Fruit fly (Drosophila melanogaster) whole organism, embryonic: Measurements from ENCODE around the gene CG10598.

Experiments used
- Antp ChIP-seq: fragments of 200-800 bp; sonication (Bioruptor generic); optimal IDR thresholded peaks from 3 replicates; lab custom pipeline; 2016; ENCODE audit warnings: missing biosample characterization, missing genetic modification characterization
- B-H2 ChIP-seq: fragments of 200-800 bp; sonication (Bioruptor generic); optimal IDR thresholded peaks from 2 replicates; lab custom pipeline; 2018; ENCODE audit warnings: missing biosample characterization, mild to moderate bottlenecking, missing genetic modification characterization
- Blimp-1 ChIP-seq: fragments of 200-800 bp; sonication (Bioruptor generic); optimal IDR thresholded peaks from 3 replicates; lab custom pipeline; 2018; ENCODE audit warnings: missing biosample characterization, missing genetic modification characterization, mild to moderate bottlenecking, moderate library complexity, missing genetic modification reagents
- CG12391 ChIP-seq: fragments of 200-800 bp; sonication (Bioruptor generic); optimal IDR thresholded peaks from 3 replicates; lab custom pipeline; 2018; ENCODE audit warnings: missing biosample characterization, mild to moderate bottlenecking, missing genetic modification characterization, moderate library complexity
- CG13123 ChIP-seq: fragments of 200-800 bp; sonication (Bioruptor generic); optimal IDR thresholded peaks from 2 replicates; lab custom pipeline; 2016; ENCODE audit warnings: missing biosample characterization, missing genetic modification characterization
- CG13287 ChIP-seq: fragments of 200-800 bp; sonication (Bioruptor generic); IDR thresholded peaks from 2 replicates; pipeline ENCODE4 v1.3.6; 2022; ENCODE audit warnings: missing biosample characterization, missing genetic modification characterization; ENCODE audit not compliant: partially characterized antibody
- CG13775 ChIP-seq: fragments of 200-800 bp; sonication (Bioruptor generic); optimal IDR thresholded peaks from 3 replicates; lab custom pipeline; 2017; ENCODE audit warnings: missing biosample characterization, mild to moderate bottlenecking, missing genetic modification characterization
- CG14050 ChIP-seq: fragments of 200-800 bp; sonication (Bioruptor generic); IDR thresholded peaks from 3 replicates; pipeline ENCODE4 v1.3.6; 2022; ENCODE audit warnings: missing biosample characterization, missing genetic modification characterization
- CG14667 ChIP-seq: fragments of 200-800 bp; sonication (Bioruptor generic); IDR thresholded peaks from 2 replicates; pipeline ENCODE4 v1.3.6; 2022; ENCODE audit warnings: missing biosample characterization, missing genetic modification characterization
- CG15073 ChIP-seq: fragments of 200-800 bp; sonication (Bioruptor generic); optimal IDR thresholded peaks from 2 replicates; lab custom pipeline; 2016; ENCODE audit warnings: missing biosample characterization, missing genetic modification characterization
- CG1603 ChIP-seq: fragments of 200-800 bp; sonication (Bioruptor generic); optimal IDR thresholded peaks from 2 replicates; lab custom pipeline; 2019; ENCODE audit warnings: missing biosample characterization, mild to moderate bottlenecking, missing genetic modification characterization, moderate library complexity
- CG17802 ChIP-seq: fragments of 200-800 bp; sonication (Bioruptor generic); optimal IDR thresholded peaks from 2 replicates; lab custom pipeline; 2018; ENCODE audit warnings: missing biosample characterization, mild to moderate bottlenecking, missing genetic modification characterization, moderate library complexity
- CG18619 ChIP-seq: fragments of 200-800 bp; sonication (Bioruptor generic); optimal IDR thresholded peaks from 3 replicates; lab custom pipeline; 2017; ENCODE audit warnings: missing biosample characterization, mild to moderate bottlenecking, missing genetic modification characterization
- CG2116 ChIP-seq: fragments of 200-800 bp; sonication (Bioruptor generic); optimal IDR thresholded peaks from 3 replicates; lab custom pipeline; 2018; ENCODE audit warnings: missing biosample characterization, mild to moderate bottlenecking, missing genetic modification characterization
- CG42726 ChIP-seq: fragments of 200-800 bp; sonication (Bioruptor generic); IDR thresholded peaks from 2 replicates; pipeline ENCODE4 v1.3.6; 2022; ENCODE audit warnings: missing biosample characterization, missing genetic modification characterization; ENCODE audit not compliant: partially characterized antibody
- CG4328 ChIP-seq: fragments of 200-800 bp; sonication (Bioruptor generic); optimal IDR thresholded peaks from 3 replicates; lab custom pipeline; 2017; ENCODE audit warnings: missing biosample characterization, missing genetic modification reagents, missing genetic modification characterization
- CG4707 ChIP-seq: fragments of 200-800 bp; sonication (Bioruptor generic); optimal IDR thresholded peaks from 2 replicates; lab custom pipeline; 2018; ENCODE audit warnings: missing biosample characterization, mild to moderate bottlenecking, missing genetic modification characterization, moderate library complexity
- CG5180 ChIP-seq: fragments of 200-800 bp; sonication (Bioruptor generic); optimal IDR thresholded peaks from 3 replicates; lab custom pipeline; 2017; ENCODE audit warnings: missing biosample characterization, missing genetic modification characterization, mild to moderate bottlenecking, moderate library complexity, missing genetic modification reagents
- CG5245 ChIP-seq: fragments of 200-800 bp; sonication (Bioruptor generic); optimal IDR thresholded peaks from 3 replicates; lab custom pipeline; 2016; ENCODE audit warnings: missing biosample characterization, missing genetic modification characterization
- CG6854 ChIP-seq: fragments of 200-800 bp; sonication (Bioruptor generic); optimal IDR thresholded peaks from 3 replicates; lab custom pipeline; 2017; ENCODE audit warnings: missing biosample characterization, mild to moderate bottlenecking, missing genetic modification characterization
- CG9727 ChIP-seq: fragments of 200-800 bp; sonication (Bioruptor generic); optimal IDR thresholded peaks from 3 replicates; lab custom pipeline; 2017; ENCODE audit warnings: missing biosample characterization, mild to moderate bottlenecking, missing genetic modification characterization
- CG9797 ChIP-seq: fragments of 200-800 bp; sonication (Bioruptor generic); optimal IDR thresholded peaks from 3 replicates; lab custom pipeline; 2018; ENCODE audit warnings: missing biosample characterization, mild to moderate bottlenecking, missing genetic modification characterization
- Dbx ChIP-seq: fragments of 200-800 bp; sonication (Bioruptor generic); IDR thresholded peaks from 3 replicates; pipeline ENCODE4 v1.3.6; 2022; ENCODE audit warnings: missing biosample characterization, missing genetic modification characterization
- Dek ChIP-seq: fragments of 200-800 bp; sonication (Bioruptor generic); optimal IDR thresholded peaks from 3 replicates; lab custom pipeline; 2019; ENCODE audit warnings: missing biosample characterization, mild to moderate bottlenecking, missing genetic modification characterization, moderate library complexity
- Dll ChIP-seq: fragments of 200-800 bp; sonication (Bioruptor generic); IDR thresholded peaks from 4 replicates; pipeline ENCODE4 v1.3.6; 2022; ENCODE audit warnings: missing biosample characterization, missing genetic modification characterization; ENCODE audit not compliant: partially characterized antibody
- Doc3 ChIP-seq: fragments of 200-800 bp; sonication (Bioruptor generic); IDR thresholded peaks from 3 replicates; pipeline ENCODE4 v1.3.6; 2022; ENCODE audit warnings: missing biosample characterization, missing genetic modification characterization; ENCODE audit not compliant: partially characterized antibody
- Dp ChIP-seq: fragments of 200-800 bp; sonication (Bioruptor generic); optimal IDR thresholded peaks from 2 replicates; lab custom pipeline; 2018; ENCODE audit warnings: missing biosample characterization, mild to moderate bottlenecking, missing genetic modification characterization, moderate library complexity
- Hr3 ChIP-seq: fragments of 200-800 bp; sonication (Bioruptor generic); optimal IDR thresholded peaks from 3 replicates; lab custom pipeline; 2016; ENCODE audit warnings: missing biosample characterization, missing genetic modification characterization
- Mad ChIP-seq: fragments of 200-800 bp; sonication (Bioruptor generic); optimal IDR thresholded peaks from 2 replicates; lab custom pipeline; 2016; ENCODE audit warnings: missing biosample characterization, missing genetic modification characterization
- NC2α ChIP-seq: fragments of 200-800 bp; sonication (Bioruptor generic); optimal IDR thresholded peaks from 2 replicates; lab custom pipeline; 2016; ENCODE audit warnings: missing biosample characterization, missing genetic modification characterization
- NfI ChIP-seq: fragments of 200-800 bp; sonication (Bioruptor generic); optimal IDR thresholded peaks from 3 replicates; lab custom pipeline; 2018; ENCODE audit warnings: missing biosample characterization, mild to moderate bottlenecking, missing genetic modification characterization, moderate library complexity
- Ravus ChIP-seq: fragments of 200-800 bp; sonication (Bioruptor generic); IDR thresholded peaks from 2 replicates; pipeline ENCODE4 v1.3.6; 2022; ENCODE audit warnings: missing biosample characterization, missing genetic modification characterization
- Sin3A ChIP-seq: fragments of >200 bp; optimal IDR thresholded peaks from 2 replicates; lab custom pipeline; 2018
- Spps ChIP-seq: fragments of 200-800 bp; sonication (Bioruptor generic); optimal IDR thresholded peaks from 2 replicates; lab custom pipeline; 2018; ENCODE audit warnings: missing biosample characterization, mild to moderate bottlenecking, missing genetic modification characterization
- chinmo ChIP-seq: fragments of 200-800 bp; sonication (Bioruptor generic); IDR thresholded peaks from 4 replicates; pipeline ENCODE4 v1.3.6; 2022; ENCODE audit warnings: missing biosample characterization, missing genetic modification characterization; ENCODE audit not compliant: partially characterized antibody
- ci ChIP-seq: fragments of 200-800 bp; sonication (Bioruptor generic); IDR thresholded peaks from 3 replicates; pipeline ENCODE4 v1.3.6; 2022; ENCODE audit warnings: missing biosample characterization, missing genetic modification characterization
- crp ChIP-seq, 2 experiments: fragments of 200-800 bp; sonication (Bioruptor generic); optimal IDR thresholded peaks; 2 replicates in 1 of 2; 3 replicates in 1 of 2; lab custom pipeline; 2017; ENCODE audit warnings: missing biosample characterization in 2 of 2, missing genetic modification characterization in 2 of 2, mild to moderate bottlenecking in 1 of 2, moderate library complexity in 1 of 2
- cwo ChIP-seq: fragments of 200-800 bp; sonication (Bioruptor generic); optimal IDR thresholded peaks from 3 replicates; lab custom pipeline; 2017; ENCODE audit warnings: missing biosample characterization, missing genetic modification characterization, mild to moderate bottlenecking, moderate library complexity, missing genetic modification reagents
- fd102C ChIP-seq: fragments of 200-800 bp; sonication (Bioruptor generic); optimal IDR thresholded peaks from 2 replicates; lab custom pipeline; 2018; ENCODE audit warnings: missing biosample characterization, mild to moderate bottlenecking, missing genetic modification characterization, moderate library complexity
- ham ChIP-seq: fragments of 200-800 bp; sonication (Bioruptor generic); IDR thresholded peaks from 2 replicates; pipeline ENCODE4 v1.3.6; 2022; ENCODE audit warnings: missing biosample characterization, missing genetic modification characterization
- hbn ChIP-seq: fragments of 200-800 bp; sonication (Bioruptor generic); IDR thresholded peaks from 2 replicates; pipeline ENCODE4 v1.3.6; 2022; ENCODE audit warnings: missing biosample characterization, missing genetic modification characterization; ENCODE audit not compliant: partially characterized antibody
- hth ChIP-seq: fragments of >200 bp; optimal IDR thresholded peaks from 2 replicates; lab custom pipeline; 2017; ENCODE audit warnings: inconsistent platforms
- kay ChIP-seq: fragments of 200-800 bp; sonication (Bioruptor generic); optimal IDR thresholded peaks from 2 replicates; lab custom pipeline; 2016; ENCODE audit warnings: missing biosample characterization, missing genetic modification characterization
- lilli ChIP-seq: fragments of 200-800 bp; sonication (Bioruptor generic); optimal IDR thresholded peaks from 3 replicates; lab custom pipeline; 2016; ENCODE audit warnings: missing biosample characterization, missing genetic modification characterization
- prd ChIP-seq, 3 experiments: fragments of >200 bp in 2 of 3; fragments of 200-800 bp in 1 of 3; sonication (Bioruptor generic) in 1 of 3; optimal IDR thresholded peaks in 2 of 3; IDR thresholded peaks in 1 of 3; 2 replicates in 2 of 3; 3 replicates in 1 of 3; pipeline versions ENCODE4 v1.3.6 to Lab custom; 2017 to 2022; ENCODE audit warnings: missing biosample characterization in 1 of 3, missing genetic modification characterization in 1 of 3
- salm ChIP-seq: fragments of 200-800 bp; sonication (Bioruptor generic); optimal IDR thresholded peaks from 2 replicates; lab custom pipeline; 2018; ENCODE audit warnings: missing biosample characterization, mild to moderate bottlenecking, missing genetic modification characterization
- schlank ChIP-seq: fragments of 200-800 bp; sonication (Bioruptor generic); optimal IDR thresholded peaks from 2 replicates; lab custom pipeline; 2018; ENCODE audit warnings: missing biosample characterization, mild to moderate bottlenecking, missing genetic modification characterization
- vvl ChIP-seq: fragments of 200-800 bp; sonication (Bioruptor generic); IDR thresholded peaks from 2 replicates; pipeline ENCODE4 v1.3.6; 2022; ENCODE audit warnings: missing biosample characterization, missing genetic modification characterization
- wor ChIP-seq: fragments of 200-800 bp; sonication (Bioruptor generic); IDR thresholded peaks from 2 replicates; pipeline ENCODE4 v1.3.6; 2022; ENCODE audit warnings: missing biosample characterization, missing genetic modification characterization
- z ChIP-seq: fragments of 200-800 bp; sonication (Bioruptor generic); IDR thresholded peaks from 3 replicates; pipeline ENCODE4 v1.3.6; 2022; ENCODE audit warnings: missing biosample characterization, missing genetic modification characterization

CG10598 gene

dm6 chrX:17176542-17176941 is 50.1 kb downstream of the CG10598 start (continued):
- TF ChIP-seq hbn (no peak), crp (GFP tag; optimal IDR thresholded peaks at IDR 0.05; lab: Kevin White, UChicago) (peak in 1 of 2 experiments; percentile 37), CG9797 (GFP tag; lab: Kevin White, UChicago) (no peak), NfI (GFP tag; lab: Kevin White, UChicago) (peak; percentile 52), Antp (GFP tag; lab: Kevin White, UChicago) (peak; percentile 46), hth (lab: Kevin White, UChicago) (no peak), Dek (tag; lab: Kevin White, UChicago) (peak; percentile 41), B-H2 (GFP tag; lab: Kevin White, UChicago) (no peak), ci (GFP tag; lab: Robert Waterston, UW) (peak; percentile 79), CG9727 (GFP tag; lab: Kevin White, UChicago) (peak; percentile 13), lilli (peak; percentile 47), Ravus (no peak), CG17802 (tag; lab: Kevin White, UChicago) (no peak), z (no peak), prd (optimal IDR thresholded peaks at IDR 0.05; lab: Kevin White, UChicago) (no peak), prd (GFP tag; IDR thresholded peaks at IDR 0.05; lab: Robert Waterston, UW) (peak; percentile 52; the same call in 2 of the 3 replicates), kay (GFP tag; lab: Kevin White, UChicago) (no peak), CG5180 (no peak), fd102C (GFP tag; lab: Kevin White, UChicago) (no peak), Sin3A (no peak), cwo (peak; percentile 34), Hr3 (GFP tag; lab: Kevin White, UChicago) (peak; percentile 23), chinmo (no peak), salm (tag; lab: Kevin White, UChicago) (no peak), NC2α (GFP tag; lab: Kevin White, UChicago) (no peak), CG18619 (GFP tag; lab: Kevin White, UChicago) (no peak), CG15073 (GFP tag; lab: Kevin White, UChicago) (no peak), Dbx (GFP tag; lab: Robert Waterston, UW) (peak; percentile 61; the same call in 2 of the 3 replicates), CG1603 (tag; lab: Kevin White, UChicago) (peak; percentile 30), CG4328 (GFP tag; lab: Kevin White, UChicago) (no peak), vvl (GFP tag; lab: Robert Waterston, UW) (peak; percentile 72), Doc3 (GFP tag; lab: Robert Waterston, UW) (no peak), CG14050 (peak; percentile 69), Dll (no peak), CG13123 (GFP tag; lab: Kevin White, UChicago) (peak; percentile 9), CG13287 (GFP tag; lab: Robert Waterston, UW) (no peak), CG13775 (GFP tag; lab: Kevin White, UChicago) (no peak), CG4707 (GFP tag; lab: Kevin White, UChicago) (no peak), Spps (tag; lab: Kevin White, UChicago) (no peak), CG14667 (GFP tag; lab: Robert Waterston, UW) (0 out of 2 replicates have a peak, but pooled peaks have one; percentile 22), CG12391 (tag; lab: Kevin White, UChicago) (peak; percentile 38), CG42726 (GFP tag; lab: Robert Waterston, UW) (no peak), Mad (no peak), ham (no peak), Dp (GFP tag; lab: Kevin White, UChicago) (no peak), CG2116 (GFP tag; lab: Kevin White, UChicago) (no peak), wor (GFP tag; lab: Robert Waterston, UW) (no peak), Blimp-1 (peak; percentile 53), CG5245 (GFP tag; lab: Kevin White, UChicago) (no peak), schlank (tag; lab: Kevin White, UChicago) (no peak), CG6854 (GFP tag; lab: Kevin White, UChicago) (no peak)
